Worm (Caenorhabditis elegans): Measurements from ENCODE around the gene gcsh-1.

The gcsh-1 gene

DNA sequence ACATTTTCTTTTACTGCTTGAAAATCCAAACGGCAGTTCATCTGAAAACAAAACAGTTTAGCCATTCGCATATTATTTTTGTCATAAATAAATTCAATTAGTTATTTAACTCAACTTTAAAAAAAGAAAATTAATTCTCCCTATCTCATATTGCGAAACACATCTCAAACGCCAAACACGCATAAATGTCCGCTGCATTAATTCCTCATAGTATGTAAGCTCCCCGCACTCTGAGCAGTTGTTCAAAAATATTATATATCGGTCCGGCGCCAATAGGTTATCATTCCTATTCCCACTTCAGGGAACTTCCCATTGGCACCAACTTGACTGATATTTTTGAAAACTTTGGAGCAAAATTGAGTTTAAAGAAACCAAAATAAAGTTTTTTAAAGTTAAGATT, 36.7 kb downstream of the gcsh-1 start:
- TF ChIP-seq tbx-37 (GFP tag; conservative IDR thresholded peaks at IDR 0.05) (no peak), hnd-1 (tag; optimal IDR thresholded peaks at IDR 0.05) (no peak), hmg-4 (GFP tag; optimal IDR thresholded peaks at IDR 0.05) (no peak), flt-1 (GFP tag; IDR thresholded peaks at IDR 0.05) (no peak), tbx-11 (GFP tag; IDR thresholded peaks at IDR 0.05) (no peak), hmbx-1 (tag; optimal IDR thresholded peaks at IDR 0.05) (no peak), ceh-13 (GFP tag; optimal IDR thresholded peaks at IDR 0.05) (no peak), ama-1 (optimal IDR thresholded peaks at IDR 0.05) (no peak), tra-4 (tag; optimal IDR thresholded peaks at IDR 0.05) (no peak), scrt-1 (GFP tag; IDR thresholded peaks at IDR 0.05) (no peak), B0310.2 (tag; optimal IDR thresholded peaks at IDR 0.05) (no peak), ceh-36 (tag; optimal IDR thresholded peaks at IDR 0.05) (no peak), ets-7 (tag; optimal IDR thresholded peaks at IDR 0.05) (no peak), sea-1 (GFP tag; conservative IDR thresholded peaks at IDR 0.05) (no peak), F13C5.2 (tag; optimal IDR thresholded peaks at IDR 0.05) (no peak), aly-1 (tag; optimal IDR thresholded peaks at IDR 0.05) (no peak)

DNA sequence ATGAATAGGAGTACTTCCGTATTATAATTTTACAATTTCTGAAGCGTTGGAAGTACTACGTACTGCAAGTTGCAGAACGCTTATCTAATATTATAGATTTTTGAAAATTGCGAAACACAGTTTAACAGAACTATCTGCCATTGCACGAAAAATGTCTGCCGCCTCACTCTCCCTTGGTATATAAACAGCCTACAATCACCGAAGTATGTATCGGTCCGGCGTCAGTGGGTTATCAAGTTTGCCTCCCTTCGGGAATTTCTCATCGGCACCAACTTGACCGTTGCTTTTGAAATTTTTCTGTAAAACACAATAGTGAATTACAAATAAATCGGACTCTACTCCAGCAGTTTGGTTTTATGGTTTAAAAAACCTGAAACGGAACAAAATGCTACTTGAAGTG, 37.5 kb downstream of the gcsh-1 start:
- TF ChIP-seq pes-1 (GFP tag; IDR thresholded peaks at IDR 0.05) (no peak), tra-4 (tag; optimal IDR thresholded peaks at IDR 0.05) (no peak), ets-7 (tag; optimal IDR thresholded peaks at IDR 0.05) (no peak), ceh-13 (GFP tag; optimal IDR thresholded peaks at IDR 0.05) (no peak)

DNA sequence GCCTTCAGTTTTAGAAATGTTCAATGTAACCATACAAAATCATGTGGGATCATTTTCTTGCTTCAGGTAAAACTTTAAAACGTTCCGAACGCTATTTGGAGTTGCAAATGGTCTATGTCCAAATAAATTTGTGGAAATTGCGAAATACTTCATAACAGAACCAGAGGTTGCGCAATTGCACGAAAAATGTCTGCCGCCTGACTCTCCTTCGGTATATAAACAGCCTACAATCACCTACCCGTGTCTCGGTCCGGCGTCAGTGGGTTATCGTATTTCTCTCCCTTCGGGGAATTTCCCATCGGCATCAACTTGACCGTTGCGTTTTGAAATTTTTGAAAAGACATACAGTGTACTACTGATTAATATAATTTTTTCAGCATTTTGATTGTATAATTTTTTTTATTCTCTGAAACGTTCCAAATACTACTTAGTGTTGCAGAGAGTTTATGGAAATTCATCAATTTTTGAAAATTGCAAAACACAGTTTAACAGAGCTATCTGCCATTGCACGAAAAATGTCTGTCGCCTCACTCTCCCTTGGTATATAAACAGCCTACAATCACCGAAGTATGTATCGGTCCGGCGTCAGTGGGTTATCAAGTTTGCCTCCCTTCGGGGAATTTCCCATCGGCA, 38.1 kb downstream of the gcsh-1 start:
- TF ChIP-seq flt-1 (GFP tag; IDR thresholded peaks at IDR 0.05) (no peak), ceh-36 (tag; optimal IDR thresholded peaks at IDR 0.05) (no peak), aly-1 (tag; optimal IDR thresholded peaks at IDR 0.05) (no peak), ets-7 (tag; optimal IDR thresholded peaks at IDR 0.05) (no peak), F13C5.2 (tag; optimal IDR thresholded peaks at IDR 0.05) (no peak), tra-4 (tag; optimal IDR thresholded peaks at IDR 0.05) (no peak), sea-1 (GFP tag; conservative IDR thresholded peaks at IDR 0.05) (no peak), pes-1 (GFP tag; IDR thresholded peaks at IDR 0.05) (no peak), B0310.2 (tag; optimal IDR thresholded peaks at IDR 0.05) (no peak), hmg-4 (GFP tag; optimal IDR thresholded peaks at IDR 0.05) (no peak), hmbx-1 (tag; optimal IDR thresholded peaks at IDR 0.05) (no peak), scrt-1 (GFP tag; IDR thresholded peaks at IDR 0.05) (no peak), tbx-37 (GFP tag; conservative IDR thresholded peaks at IDR 0.05) (no peak)

DNA sequence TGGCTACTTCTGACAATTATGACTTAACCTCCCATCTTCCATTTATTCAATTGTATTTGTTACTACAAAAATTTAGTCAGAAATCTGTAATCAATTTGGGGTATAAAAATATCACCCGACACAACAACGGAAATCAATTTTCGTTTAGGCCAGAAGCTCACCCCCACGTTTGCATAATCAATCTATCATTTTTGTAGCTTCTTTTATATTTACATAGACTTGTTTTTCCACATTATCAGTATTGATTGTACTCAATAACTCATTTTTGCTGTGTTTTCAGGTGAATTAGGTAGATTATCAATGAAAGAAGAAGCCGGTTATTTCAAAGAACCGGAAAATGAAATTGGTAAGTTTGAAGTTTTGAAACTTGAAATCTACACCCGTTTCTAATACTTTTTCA, 41.1 kb downstream of the gcsh-1 start, which contains the start of gene M163.5:
TSS of gene M163.5 (plus strand) at position 301 of the 400 bp plus-strand sequence.
- TF ChIP-seq aly-1 (tag; optimal IDR thresholded peaks at IDR 0.05) (no peak), flt-1 (GFP tag; IDR thresholded peaks at IDR 0.05) (no peak), tbx-37 (GFP tag; conservative IDR thresholded peaks at IDR 0.05) (no peak), hmg-4 (GFP tag; optimal IDR thresholded peaks at IDR 0.05) (no peak), tra-4 (tag; optimal IDR thresholded peaks at IDR 0.05) (no peak), B0310.2 (tag; optimal IDR thresholded peaks at IDR 0.05) (no peak), F13C5.2 (tag; optimal IDR thresholded peaks at IDR 0.05) (no peak), pes-1 (GFP tag; IDR thresholded peaks at IDR 0.05) (no peak), ceh-13 (GFP tag; optimal IDR thresholded peaks at IDR 0.05) (no peak), ceh-36 (tag; optimal IDR thresholded peaks at IDR 0.05) (no peak), scrt-1 (GFP tag; IDR thresholded peaks at IDR 0.05) (no peak), tbx-11 (GFP tag; IDR thresholded peaks at IDR 0.05) (no peak), hnd-1 (tag; optimal IDR thresholded peaks at IDR 0.05) (no peak), hmbx-1 (tag; optimal IDR thresholded peaks at IDR 0.05) (no peak), sea-1 (GFP tag; conservative IDR thresholded peaks at IDR 0.05) (no peak), ama-1 (optimal IDR thresholded peaks at IDR 0.05) (no peak), ets-7 (tag; optimal IDR thresholded peaks at IDR 0.05) (no peak)

DNA sequence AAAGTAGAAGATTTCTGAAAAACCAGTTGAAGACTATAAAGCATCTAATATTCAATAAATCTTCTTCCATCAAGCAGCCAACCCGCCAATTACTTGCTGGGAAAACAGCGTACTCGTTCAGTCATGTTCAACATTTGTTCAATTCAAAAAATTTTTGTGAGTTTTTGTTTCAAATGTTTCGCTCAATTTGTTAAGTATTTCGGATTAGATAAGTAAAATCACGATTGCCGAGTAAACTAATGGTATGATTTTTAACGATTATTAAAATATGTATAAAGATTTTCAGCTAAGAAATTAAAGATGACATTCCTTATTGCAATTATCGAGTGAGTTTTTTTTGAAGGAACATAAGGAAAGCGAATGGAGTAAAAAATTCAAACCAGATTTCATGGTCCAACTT, 44.2 kb downstream of the gcsh-1 start, which contains the start of gene M163.10:
TSS of gene M163.10 (plus strand) at position 301 of the 400 bp plus-strand sequence.
- TF ChIP-seq B0310.2 (tag; optimal IDR thresholded peaks at IDR 0.05) (no peak), tbx-11 (GFP tag; IDR thresholded peaks at IDR 0.05) (no peak), hmbx-1 (tag; optimal IDR thresholded peaks at IDR 0.05) (no peak), hnd-1 (tag; optimal IDR thresholded peaks at IDR 0.05) (no peak), ceh-36 (tag; optimal IDR thresholded peaks at IDR 0.05) (no peak), F13C5.2 (tag; optimal IDR thresholded peaks at IDR 0.05) (no peak), ets-7 (tag; optimal IDR thresholded peaks at IDR 0.05) (no peak), tbx-37 (GFP tag; conservative IDR thresholded peaks at IDR 0.05) (no peak), hmg-4 (GFP tag; optimal IDR thresholded peaks at IDR 0.05) (no peak), tra-4 (tag; optimal IDR thresholded peaks at IDR 0.05) (no peak), ama-1 (optimal IDR thresholded peaks at IDR 0.05) (no peak), ceh-13 (GFP tag; optimal IDR thresholded peaks at IDR 0.05) (no peak), scrt-1 (GFP tag; IDR thresholded peaks at IDR 0.05) (no peak), pes-1 (GFP tag; IDR thresholded peaks at IDR 0.05) (no peak)

DNA sequence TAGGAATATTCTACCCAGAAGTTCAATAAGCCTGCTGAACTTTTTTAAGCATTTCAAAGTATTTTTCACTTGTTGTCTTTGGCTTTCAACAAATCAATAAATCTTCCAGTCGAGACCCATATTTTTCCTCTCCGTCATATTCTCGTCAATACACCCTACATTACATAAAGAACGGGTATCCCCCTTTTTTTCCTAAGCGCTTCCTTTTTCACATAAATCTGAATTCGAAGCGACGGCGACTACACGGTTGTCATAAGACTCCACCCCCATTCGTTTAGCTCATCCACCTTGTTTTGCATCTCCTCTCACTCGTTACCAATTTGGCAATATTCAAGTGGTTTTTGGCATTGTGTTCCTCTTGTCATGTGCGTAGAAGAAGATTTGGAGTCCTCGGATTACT, 45.6 kb downstream of the gcsh-1 start, which contains the start of gene M163.9:
TSS of gene M163.9 (plus strand) at position 301 of the 400 bp plus-strand sequence.
- TF ChIP-seq flt-1 (GFP tag; IDR thresholded peaks at IDR 0.05) (no peak), B0310.2 (tag; optimal IDR thresholded peaks at IDR 0.05) (no peak), ceh-36 (tag; optimal IDR thresholded peaks at IDR 0.05) (no peak), F13C5.2 (tag; optimal IDR thresholded peaks at IDR 0.05) (no peak), tbx-11 (GFP tag; IDR thresholded peaks at IDR 0.05) (no peak), ama-1 (optimal IDR thresholded peaks at IDR 0.05) (no peak), tra-4 (tag; optimal IDR thresholded peaks at IDR 0.05) (no peak), aly-1 (tag; optimal IDR thresholded peaks at IDR 0.05) (no peak), sea-1 (GFP tag; conservative IDR thresholded peaks at IDR 0.05) (no peak), hmg-4 (GFP tag; optimal IDR thresholded peaks at IDR 0.05) (no peak), ets-7 (tag; optimal IDR thresholded peaks at IDR 0.05) (no peak), hmbx-1 (tag; optimal IDR thresholded peaks at IDR 0.05) (no peak), tbx-37 (GFP tag; conservative IDR thresholded peaks at IDR 0.05) (no peak), scrt-1 (GFP tag; IDR thresholded peaks at IDR 0.05) (no peak), ceh-13 (GFP tag; optimal IDR thresholded peaks at IDR 0.05) (no peak), pes-1 (GFP tag; IDR thresholded peaks at IDR 0.05) (no peak), hnd-1 (tag; optimal IDR thresholded peaks at IDR 0.05) (no peak)

DNA sequence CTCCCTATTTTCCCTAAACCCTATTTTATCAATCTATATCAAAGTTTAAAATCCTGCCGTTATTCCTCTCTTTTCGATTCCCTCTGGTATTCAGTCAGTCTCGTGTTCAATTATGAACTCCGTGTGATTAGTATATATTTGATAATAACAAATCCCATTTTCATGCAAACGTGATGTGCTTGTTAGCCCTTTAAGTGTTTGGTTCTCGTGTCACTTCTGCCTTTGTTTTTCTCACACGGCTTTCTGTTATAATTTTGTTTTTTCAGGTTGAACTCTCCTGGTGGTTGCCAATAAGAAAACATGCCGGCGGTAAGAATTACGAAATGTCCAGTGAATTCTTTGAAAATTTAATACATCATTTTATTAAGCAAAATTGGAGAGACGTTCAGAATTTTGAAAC, 48.3 kb downstream of the gcsh-1 start, which contains the start of gene M163.21:
TSS of gene M163.21 (plus strand) at position 301 of the 400 bp plus-strand sequence.
- TF ChIP-seq ceh-13 (GFP tag; optimal IDR thresholded peaks at IDR 0.05): no peak
- TF ChIP-seq hmg-4 (GFP tag; optimal IDR thresholded peaks at IDR 0.05): no peak
- TF ChIP-seq B0310.2 (tag; optimal IDR thresholded peaks at IDR 0.05): no peak
- no peak for TF ChIP-seq ceh-36 (tag; optimal IDR thresholded peaks at IDR 0.05)
- TF ChIP-seq hmbx-1 (tag; optimal IDR thresholded peaks at IDR 0.05): no peak
- TF ChIP-seq flt-1 (GFP tag; IDR thresholded peaks at IDR 0.05): no peak
- no peak for TF ChIP-seq tbx-37 (GFP tag; conservative IDR thresholded peaks at IDR 0.05)
- no peak for TF ChIP-seq hnd-1 (tag; optimal IDR thresholded peaks at IDR 0.05)
- TF ChIP-seq tbx-11 (GFP tag; IDR thresholded peaks at IDR 0.05): no peak
- no peak for TF ChIP-seq F13C5.2 (tag; optimal IDR thresholded peaks at IDR 0.05)
- no peak for TF ChIP-seq ama-1 (optimal IDR thresholded peaks at IDR 0.05)
- no peak for TF ChIP-seq sea-1 (GFP tag; conservative IDR thresholded peaks at IDR 0.05)
- no peak for TF ChIP-seq scrt-1 (GFP tag; IDR thresholded peaks at IDR 0.05)
- no peak for TF ChIP-seq ets-7 (tag; optimal IDR thresholded peaks at IDR 0.05)
- TF ChIP-seq pes-1 (GFP tag; IDR thresholded peaks at IDR 0.05): no peak
- no peak for TF ChIP-seq aly-1 (tag; optimal IDR thresholded peaks at IDR 0.05)
- TF ChIP-seq tra-4 (tag; optimal IDR thresholded peaks at IDR 0.05): no peak

Measured in whole organism, early embryonic.